Worm (Caenorhabditis elegans): ENCODE results near the gene egl-26.

Gene egl-26

DNA sequence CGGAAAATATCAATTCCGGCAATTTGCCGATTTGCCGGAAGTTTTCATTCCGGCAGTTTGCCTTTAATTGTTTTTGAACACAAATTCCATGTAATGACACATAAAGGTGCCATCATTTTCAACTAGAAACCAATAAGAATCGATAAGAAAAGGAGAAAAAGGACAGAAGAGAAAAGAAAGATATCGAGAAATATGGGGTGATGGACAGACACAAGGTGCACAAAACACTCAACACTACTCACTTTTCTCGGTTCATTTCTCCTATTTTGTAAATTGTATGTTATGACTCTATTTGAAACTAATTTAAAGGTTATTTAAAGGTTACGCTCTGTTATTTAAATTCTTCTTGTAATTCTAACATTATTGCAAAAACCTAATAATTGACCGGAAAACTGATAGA lies 18.6 kb upstream of the egl-26 start:
- peak; percentile 10 for TF ChIP-seq lin-13 (GFP tag; optimal IDR thresholded peaks at IDR 0.05)
- no peak for TF ChIP-seq dmd-4 (tag; optimal IDR thresholded peaks at IDR 0.05)
- TF ChIP-seq crh-2 (tag; optimal IDR thresholded peaks at IDR 0.05): peak; percentile 11
- TF ChIP-seq fos-1 (tag; optimal IDR thresholded peaks at IDR 0.05): peak; percentile 74

- no peak for TF ChIP-seq sem-4 (tag; optimal IDR thresholded peaks at IDR 0.05)
Measured at ce11 chrII:51352-51751, 18.1 kb upstream of the egl-26 start, which contains the start of gene sptl-1. Gene sptl-1 (plus strand): TSS chrII:51652.

DNA sequence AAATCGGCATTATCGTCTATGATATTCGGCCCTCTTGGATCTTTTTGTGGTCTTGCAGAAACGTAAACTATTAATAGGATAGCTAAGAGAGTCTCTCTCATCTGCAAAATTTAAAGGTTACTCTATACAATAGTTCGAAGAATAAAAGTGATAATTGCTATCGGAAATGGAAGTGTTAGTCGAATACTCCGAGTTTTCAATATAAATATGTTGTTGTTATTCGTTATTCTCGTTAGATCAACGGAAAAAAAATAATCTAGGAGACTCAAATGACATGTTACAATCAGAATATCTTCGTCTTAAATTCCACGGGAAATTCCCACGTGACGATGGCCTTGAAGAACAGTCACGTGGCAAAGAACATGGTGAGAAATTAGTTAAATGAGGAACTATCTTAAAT lies 14.2 kb upstream of the egl-26 start, which contains the start of gene tre-5:
tre-5 (minus strand) TSS at position 101 of the 400 bp plus-strand sequence.
- TF ChIP-seq sem-4 (tag; optimal IDR thresholded peaks at IDR 0.05) (no peak), blmp-1 (tag; optimal IDR thresholded peaks at IDR 0.05; ENCODE audit: insufficient read depth) (no peak), ztf-1 (GFP tag; conservative IDR thresholded peaks at IDR 0.05) (no peak)

DNA sequence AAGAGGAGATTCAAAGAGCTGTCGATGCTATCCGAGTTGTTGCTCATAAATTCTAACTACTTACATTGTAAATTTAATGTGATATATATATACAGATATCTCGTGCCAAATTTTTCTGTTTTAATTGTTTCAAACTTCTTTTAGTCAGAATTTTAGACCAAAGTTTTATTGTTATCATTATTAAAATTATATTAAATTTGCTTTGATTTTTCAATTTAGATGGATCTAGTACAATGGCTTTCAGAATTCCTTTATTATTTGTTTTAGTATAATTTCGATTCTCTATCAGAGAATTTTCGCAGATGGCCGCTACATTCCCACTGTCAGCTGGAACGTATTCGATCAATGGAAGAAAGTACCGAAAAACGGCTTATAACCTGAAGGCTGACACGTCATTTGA lies 12.1 kb upstream of the egl-26 start, which contains the start of gene ascc-1:
ascc-1 (plus strand) TSS at position 301 of the 400 bp plus-strand sequence.
- TF ChIP-seq blmp-1 (tag; optimal IDR thresholded peaks at IDR 0.05; ENCODE audit: insufficient read depth): no peak
- TF ChIP-seq ztf-1 (GFP tag; conservative IDR thresholded peaks at IDR 0.05): no peak
- TF ChIP-seq ceh-82 (tag; optimal IDR thresholded peaks at IDR 0.05): no peak
- no peak for TF ChIP-seq snpc-4 (tag; optimal IDR thresholded peaks at IDR 0.05)
- TF ChIP-seq elt-1 (tag; optimal IDR thresholded peaks at IDR 0.05): no peak

- TF ChIP-seq blmp-1 (tag; optimal IDR thresholded peaks at IDR 0.05; ENCODE audit: insufficient read depth) (no peak), ztf-11 (tag; optimal IDR thresholded peaks at IDR 0.05) (no peak), Y55F3AM.14 (GFP tag; optimal IDR thresholded peaks at IDR 0.05) (no peak), gmeb-1 (tag; optimal IDR thresholded peaks at IDR 0.05) (no peak), peb-1 (tag; optimal IDR thresholded peaks at IDR 0.05) (no peak), C34F6.9 (tag; optimal IDR thresholded peaks at IDR 0.05) (no peak), mdl-1 (tag; optimal IDR thresholded peaks at IDR 0.05) (no peak)
Measured at ce11 chrII:57873-58272, 11.6 kb upstream of the egl-26 start.

DNA sequence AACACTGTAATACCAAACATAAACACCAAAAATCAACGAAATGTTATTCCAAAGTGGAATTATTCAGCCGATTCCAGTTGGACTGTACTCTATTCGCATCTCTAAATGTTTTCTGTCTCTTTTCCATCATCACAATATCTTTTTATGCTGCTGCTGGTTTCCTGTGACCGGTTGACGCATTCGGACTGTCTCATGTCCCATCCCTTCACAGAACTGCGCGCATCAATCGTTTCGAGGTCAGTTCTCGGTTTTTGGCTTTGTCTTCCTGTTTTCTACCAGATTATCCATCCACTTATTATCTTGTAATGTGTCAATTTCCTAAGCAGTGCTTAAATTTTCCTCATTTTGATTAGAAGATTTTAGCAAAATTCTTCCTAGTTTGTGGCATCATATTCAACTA lies 9.4 kb upstream of the egl-26 start:
- TF ChIP-seq nhr-12 (tag; optimal IDR thresholded peaks at IDR 0.05): no peak
- peak; percentile 61 for TF ChIP-seq nhr-25 (tag; optimal IDR thresholded peaks at IDR 0.05)
- TF ChIP-seq ztf-1 (GFP tag; conservative IDR thresholded peaks at IDR 0.05): no peak
- peak; percentile 29 for TF ChIP-seq nhr-21 (tag; optimal IDR thresholded peaks at IDR 0.05)
- TF ChIP-seq F13H6.1 (tag; optimal IDR thresholded peaks at IDR 0.05): no peak
- no peak for TF ChIP-seq alr-1 (tag; optimal IDR thresholded peaks at IDR 0.05)
- peak; percentile 11 for TF ChIP-seq nhr-129 (tag; optimal IDR thresholded peaks at IDR 0.05)
- no peak for TF ChIP-seq nhr-6 (tag; optimal IDR thresholded peaks at IDR 0.05)
- no peak for TF ChIP-seq dmd-4 (tag; optimal IDR thresholded peaks at IDR 0.05)
- no peak for TF ChIP-seq elt-3 (tag; optimal IDR thresholded peaks at IDR 0.05)
- no peak for TF ChIP-seq mab-5 (tag; optimal IDR thresholded peaks at IDR 0.05)
- no peak for TF ChIP-seq blmp-1 (tag; optimal IDR thresholded peaks at IDR 0.05; ENCODE audit: insufficient read depth)
- no peak for TF ChIP-seq ama-1 (optimal IDR thresholded peaks at IDR 0.05)
- TF ChIP-seq fos-1 (tag; optimal IDR thresholded peaks at IDR 0.05): peak; percentile 46
- no peak for TF ChIP-seq sma-3 (GFP tag; optimal IDR thresholded peaks at IDR 0.05)
- TF ChIP-seq lin-13 (GFP tag; optimal IDR thresholded peaks at IDR 0.05): no peak
- TF ChIP-seq aly-2 (tag; optimal IDR thresholded peaks at IDR 0.05): no peak
- TF ChIP-seq gmeb-1 (tag; optimal IDR thresholded peaks at IDR 0.05): no peak
- no peak for TF ChIP-seq snpc-4 (tag; optimal IDR thresholded peaks at IDR 0.05)
- TF ChIP-seq unc-55 (GFP tag; optimal IDR thresholded peaks at IDR 0.05): no peak
- TF ChIP-seq peb-1 (tag; optimal IDR thresholded peaks at IDR 0.05): no peak
- TF ChIP-seq mdl-1 (tag; optimal IDR thresholded peaks at IDR 0.05): no peak
- no peak for TF ChIP-seq lin-11 (tag; optimal IDR thresholded peaks at IDR 0.05)
- TF ChIP-seq skn-1 (tag; optimal IDR thresholded peaks at IDR 0.05): no peak
- TF ChIP-seq unc-39 (tag; optimal IDR thresholded peaks at IDR 0.05): no peak
- no peak for TF ChIP-seq ZK546.5 (tag; optimal IDR thresholded peaks at IDR 0.05)
- no peak for TF ChIP-seq nhr-10 (tag; optimal IDR thresholded peaks at IDR 0.05)
- TF ChIP-seq zag-1 (tag; optimal IDR thresholded peaks at IDR 0.05): no peak
- no peak for TF ChIP-seq nhr-237 (tag; optimal IDR thresholded peaks at IDR 0.05)
- no peak for TF ChIP-seq ceh-16 (tag; optimal IDR thresholded peaks at IDR 0.05)
- TF ChIP-seq nhr-77 (tag; optimal IDR thresholded peaks at IDR 0.05): no peak
- TF ChIP-seq ztf-11 (tag; optimal IDR thresholded peaks at IDR 0.05): no peak
- no peak for TF ChIP-seq unc-62 (GFP tag; optimal IDR thresholded peaks at IDR 0.05)
- no peak for TF ChIP-seq ceh-82 (tag; optimal IDR thresholded peaks at IDR 0.05)
